Worm (Caenorhabditis elegans): ENCODE results near the gene C06B3.6.

DNA sequence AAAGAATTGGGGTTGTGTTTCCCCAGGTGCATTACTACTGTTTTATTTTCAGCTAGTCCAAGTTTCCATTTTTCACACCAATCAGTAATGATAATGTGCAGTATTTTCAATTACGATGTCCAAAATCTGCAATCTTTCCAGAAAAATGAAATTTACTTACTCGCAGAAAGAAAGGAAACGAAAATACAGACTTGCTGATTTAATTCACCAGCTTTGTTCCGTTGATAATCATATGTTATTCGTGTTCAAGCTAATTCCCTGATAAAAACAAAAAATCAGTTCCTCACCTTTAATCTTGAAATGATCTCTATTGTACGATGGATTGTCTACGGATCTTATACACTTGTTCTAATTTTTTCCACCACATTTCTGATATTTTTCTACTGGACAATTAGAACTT lies 15.1 kb upstream of the C06B3.6 start, which contains the start of gene srxa-11:
- TF ChIP-seq snpc-4 (tag; optimal IDR thresholded peaks at IDR 0.05) = no peak
- TF ChIP-seq lin-39 (tag; optimal IDR thresholded peaks at IDR 0.05) = no peak
- no peak for TF ChIP-seq unc-62 (GFP tag; optimal IDR thresholded peaks at IDR 0.05)
- TF ChIP-seq jun-1 (tag; optimal IDR thresholded peaks at IDR 0.05) = no peak
- no peak for TF ChIP-seq ztf-4 (tag; optimal IDR thresholded peaks at IDR 0.05)
- TF ChIP-seq nhr-12 (tag; optimal IDR thresholded peaks at IDR 0.05) = no peak
- no peak for TF ChIP-seq nhr-23 (tag; optimal IDR thresholded peaks at IDR 0.05)
- TF ChIP-seq ceh-9 (tag; optimal IDR thresholded peaks at IDR 0.05) = no peak
- no peak for TF ChIP-seq pha-4 (tag; optimal IDR thresholded peaks at IDR 0.05)
